Worm (Caenorhabditis elegans): Measurements from ENCODE around the gene R13A1.10.

The R13A1.10 gene

ce11 chrIV:7227072-7227471 is at the start of gene R13A1.10:
Gene R13A1.10 (minus strand): TSS chrIV:7227172.
- no peak for TF ChIP-seq fkh-10 (GFP tag; optimal IDR thresholded peaks at IDR 0.05)
- TF ChIP-seq nhr-11 (tag; optimal IDR thresholded peaks at IDR 0.05), result no peak
- no peak for TF ChIP-seq ceh-48 (tag; optimal IDR thresholded peaks at IDR 0.05)

ce11 chrIV:7276661-7277060 is 49.7 kb upstream of the R13A1.10 start, which contains the start of gene C06E4.2:
Gene C06E4.2 (plus strand): TSS chrIV:7276961.
- TF ChIP-seq K02D7.2 (tag; optimal IDR thresholded peaks at IDR 0.05) (no peak), F13H6.1 (tag; optimal IDR thresholded peaks at IDR 0.05) (no peak), ztf-16 (tag; optimal IDR thresholded peaks at IDR 0.05) (no peak), K09A11.1 (tag; optimal IDR thresholded peaks at IDR 0.05; ENCODE audit: insufficient read depth) (no peak), pros-1 (tag; optimal IDR thresholded peaks at IDR 0.05) (no peak), ceh-18 (tag; optimal IDR thresholded peaks at IDR 0.05) (no peak), ahr-1 (tag; optimal IDR thresholded peaks at IDR 0.05) (no peak), dve-1 (tag; optimal IDR thresholded peaks at IDR 0.05) (no peak), ceh-30 (tag; optimal IDR thresholded peaks at IDR 0.05) (no peak), Y22D7AL.16 (tag; optimal IDR thresholded peaks at IDR 0.05) (no peak), npax-4 (tag; optimal IDR thresholded peaks at IDR 0.05) (no peak), pat-9 (tag; optimal IDR thresholded peaks at IDR 0.05) (no peak), nhr-232 (tag; optimal IDR thresholded peaks at IDR 0.05) (no peak), gmeb-2 (tag; optimal IDR thresholded peaks at IDR 0.05) (no peak), unc-86 (tag; optimal IDR thresholded peaks at IDR 0.05) (no peak), syd-9 (tag; optimal IDR thresholded peaks at IDR 0.05) (no peak), zip-5 (tag; optimal IDR thresholded peaks at IDR 0.05) (no peak), pqm-1 (tag; optimal IDR thresholded peaks at IDR 0.05) (no peak), hlh-6 (tag; optimal IDR thresholded peaks at IDR 0.05) (no peak), unc-55 (GFP tag; optimal IDR thresholded peaks at IDR 0.05) (no peak)

ce11 chrIV:7274969-7275548 is 48.1 kb upstream of the R13A1.10 start:
- no peak for TF ChIP-seq lim-6 (tag; optimal IDR thresholded peaks at IDR 0.05)
- peak; percentile 57 for TF ChIP-seq unc-42 (tag; optimal IDR thresholded peaks at IDR 0.05)
- TF ChIP-seq ceh-19 (GFP tag; optimal IDR thresholded peaks at IDR 0.05), result no peak
- no peak for TF ChIP-seq pax-1 (tag; optimal IDR thresholded peaks at IDR 0.05)

DNA sequence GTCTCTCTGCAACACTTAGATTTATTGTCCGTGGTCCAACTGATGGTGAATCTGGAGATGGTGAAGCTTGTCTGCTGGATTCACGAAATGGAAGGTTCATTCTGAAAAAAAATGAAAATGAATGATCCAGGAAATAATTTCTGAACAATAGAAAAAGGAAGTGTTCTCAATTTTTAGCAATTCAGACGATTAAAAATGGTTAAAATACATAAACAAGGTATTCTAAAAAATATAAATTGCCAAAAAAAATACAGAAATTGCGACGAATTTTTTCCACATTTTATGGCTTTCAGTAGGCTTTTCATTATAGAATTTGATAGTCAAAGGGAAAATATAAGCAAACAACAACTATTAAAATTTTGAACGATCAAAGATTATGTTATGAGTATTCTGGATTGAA is 36.2 kb upstream of the R13A1.10 start, which contains the start of gene glb-2:
TSS of gene glb-2 (minus strand) at position 101 of the 400 bp plus-strand sequence.
- TF ChIP-seq rnt-1 (tag; optimal IDR thresholded peaks at IDR 0.05) (no peak), ama-1 (optimal IDR thresholded peaks at IDR 0.05) (no peak), hlh-6 (tag; optimal IDR thresholded peaks at IDR 0.05) (no peak), nhr-232 (tag; optimal IDR thresholded peaks at IDR 0.05) (no peak), ets-4 (tag; optimal IDR thresholded peaks at IDR 0.05) (no peak), ztf-16 (tag; optimal IDR thresholded peaks at IDR 0.05) (no peak), ceh-14 (tag; optimal IDR thresholded peaks at IDR 0.05) (no peak), pqm-1 (tag; optimal IDR thresholded peaks at IDR 0.05) (no peak), sox-4 (tag; optimal IDR thresholded peaks at IDR 0.05) (no peak), ceh-19 (GFP tag; optimal IDR thresholded peaks at IDR 0.05) (no peak), fkh-10 (GFP tag; optimal IDR thresholded peaks at IDR 0.05) (no peak), syd-9 (tag; optimal IDR thresholded peaks at IDR 0.05) (no peak), pha-4 (tag; optimal IDR thresholded peaks at IDR 0.05) (no peak), pax-1 (tag; optimal IDR thresholded peaks at IDR 0.05) (no peak), hlh-30 (tag; optimal IDR thresholded peaks at IDR 0.05; ENCODE audit: insufficient read depth) (no peak), hlh-13 (GFP tag; optimal IDR thresholded peaks at IDR 0.05) (no peak), ceh-2 (tag; optimal IDR thresholded peaks at IDR 0.05) (no peak), K09A11.1 (tag; optimal IDR thresholded peaks at IDR 0.05; ENCODE audit: insufficient read depth) (no peak), sdc-2 (tag; optimal IDR thresholded peaks at IDR 0.05) (no peak), pag-3 (tag; optimal IDR thresholded peaks at IDR 0.05; ENCODE audit: borderline replicate concordance) (no peak)
